Worm (Caenorhabditis elegans): ENCODE data around the gene C25E10.10.

C25E10.10 gene

DNA sequence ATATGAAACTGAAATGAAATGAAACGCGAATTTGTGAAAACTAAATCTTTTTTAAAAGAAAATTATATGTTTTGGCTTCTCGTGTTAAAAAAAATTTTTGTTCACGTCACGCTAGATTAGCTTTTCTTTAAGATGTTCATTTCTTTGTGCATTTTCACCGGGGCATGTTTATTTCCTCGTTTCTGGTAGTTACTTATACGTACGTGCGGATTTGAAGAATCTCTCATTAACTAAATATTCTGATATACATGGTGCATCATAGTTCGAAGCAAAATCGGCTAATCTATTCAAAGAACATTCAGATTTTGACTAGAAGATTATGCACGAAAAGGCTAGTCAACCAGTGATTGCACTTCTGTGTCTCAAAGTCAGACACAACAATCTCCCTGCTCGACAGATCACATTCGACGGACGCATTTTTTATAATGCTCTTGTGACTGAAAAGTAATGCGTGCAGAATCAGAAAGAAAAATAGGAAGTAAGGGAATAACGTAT lies 8.6 kb downstream of the C25E10.10 start, which contains the start of gene C25E10.17:
Gene C25E10.17 (minus strand): TSS at position 51 of the 495 bp plus-strand sequence.
- no peak for TF ChIP-seq nfya-1 (tag; optimal IDR thresholded peaks at IDR 0.05; ENCODE audit: insufficient read depth)
- no peak for TF ChIP-seq ama-1 (optimal IDR thresholded peaks at IDR 0.05)
- peak; percentile 23 for TF ChIP-seq nhr-11 (tag; optimal IDR thresholded peaks at IDR 0.05)
- TF ChIP-seq egl-27 (tag; optimal IDR thresholded peaks at IDR 0.05): no peak
- no peak for TF ChIP-seq lin-15B (tag; optimal IDR thresholded peaks at IDR 0.05)

DNA sequence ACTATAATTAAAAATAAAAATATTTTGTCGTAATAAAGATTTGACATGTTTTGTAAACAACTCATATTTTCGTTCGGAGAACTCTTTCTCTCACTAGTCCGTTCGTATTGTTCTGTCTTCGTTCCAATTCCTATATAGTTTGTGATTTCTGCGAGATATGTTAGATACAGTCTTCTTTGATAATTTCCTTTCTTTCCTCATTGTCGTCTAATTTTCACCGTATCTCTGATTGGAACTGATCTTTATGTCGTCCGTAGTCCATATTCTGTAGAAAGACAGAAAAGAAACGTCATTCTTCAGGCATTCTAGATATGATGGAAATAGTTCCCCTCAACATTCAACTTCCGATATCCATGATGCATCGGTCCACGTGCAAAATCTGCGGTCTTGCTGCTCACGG lies 11.3 kb downstream of the C25E10.10 start, which contains the start of gene nhr-30:
Gene nhr-30 (plus strand): TSS at position 301 of the 400 bp plus-strand sequence.
- TF ChIP-seq daf-12 (tag; optimal IDR thresholded peaks at IDR 0.05) (no peak), mdl-1 (tag; optimal IDR thresholded peaks at IDR 0.05) (no peak), egl-5 (tag; optimal IDR thresholded peaks at IDR 0.05) (no peak), ceh-16 (tag; optimal IDR thresholded peaks at IDR 0.05) (no peak), nhr-77 (tag; optimal IDR thresholded peaks at IDR 0.05) (no peak), jun-1 (tag; optimal IDR thresholded peaks at IDR 0.05) (no peak), nhr-28 (tag; optimal IDR thresholded peaks at IDR 0.05) (no peak), tbx-2 (tag; optimal IDR thresholded peaks at IDR 0.05) (no peak), ceh-28 (tag; optimal IDR thresholded peaks at IDR 0.05) (no peak), pqm-1 (tag; optimal IDR thresholded peaks at IDR 0.05) (no peak), nhr-237 (tag; optimal IDR thresholded peaks at IDR 0.05) (no peak), skn-1 (tag; optimal IDR thresholded peaks at IDR 0.05) (no peak), nhr-12 (tag; optimal IDR thresholded peaks at IDR 0.05) (no peak), nhr-43 (tag; optimal IDR thresholded peaks at IDR 0.05; ENCODE audit: poor library complexity, severe bottlenecking) (no peak), ama-1 (optimal IDR thresholded peaks at IDR 0.05) (no peak), elt-3 (tag; optimal IDR thresholded peaks at IDR 0.05) (no peak), nhr-23 (tag; optimal IDR thresholded peaks at IDR 0.05) (no peak)

DNA sequence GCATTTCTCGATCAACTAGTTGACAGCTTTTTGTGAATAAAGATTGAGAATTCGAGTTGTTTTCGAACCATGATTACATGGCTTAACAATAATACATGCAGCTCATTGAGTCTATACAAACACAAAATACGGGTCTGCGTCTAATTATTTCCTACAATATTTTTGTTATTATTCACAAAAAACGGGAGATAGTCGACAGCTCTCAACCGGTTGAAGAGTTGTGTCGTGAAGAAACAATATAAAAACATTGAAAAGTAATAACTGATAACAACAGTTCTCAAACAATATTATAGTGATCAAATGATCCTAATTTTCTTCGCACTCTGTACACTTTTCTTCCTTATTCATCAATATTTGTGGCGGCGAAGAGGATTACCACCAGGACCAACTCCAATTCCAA lies 15.1 kb downstream of the C25E10.10 start, which contains the start of gene cyp-33B1:
Gene cyp-33B1 (plus strand): TSS at position 301 of the 400 bp plus-strand sequence.
- no peak for TF ChIP-seq nhr-12 (tag; optimal IDR thresholded peaks at IDR 0.05)
- no peak for TF ChIP-seq lin-15B (tag; optimal IDR thresholded peaks at IDR 0.05)
- no peak for TF ChIP-seq pqm-1 (tag; optimal IDR thresholded peaks at IDR 0.05)
- no peak for TF ChIP-seq nhr-43 (tag; optimal IDR thresholded peaks at IDR 0.05; ENCODE audit: poor library complexity, severe bottlenecking)
- no peak for TF ChIP-seq ama-1 (optimal IDR thresholded peaks at IDR 0.05)
- no peak for TF ChIP-seq tbx-2 (tag; optimal IDR thresholded peaks at IDR 0.05)
- no peak for TF ChIP-seq ceh-9 (tag; optimal IDR thresholded peaks at IDR 0.05)
- TF ChIP-seq zag-1 (tag; optimal IDR thresholded peaks at IDR 0.05): no peak
- no peak for TF ChIP-seq unc-39 (tag; optimal IDR thresholded peaks at IDR 0.05)
- TF ChIP-seq nhr-25 (tag; optimal IDR thresholded peaks at IDR 0.05): no peak
- TF ChIP-seq hmg-11 (tag; optimal IDR thresholded peaks at IDR 0.05): no peak
- TF ChIP-seq nhr-237 (tag; optimal IDR thresholded peaks at IDR 0.05): no peak
- TF ChIP-seq nhr-76 (tag; optimal IDR thresholded peaks at IDR 0.05): no peak
- no peak for TF ChIP-seq ceh-28 (tag; optimal IDR thresholded peaks at IDR 0.05)
- TF ChIP-seq nhr-28 (tag; optimal IDR thresholded peaks at IDR 0.05): no peak
- TF ChIP-seq fkh-2 (tag; optimal IDR thresholded peaks at IDR 0.05): no peak
- no peak for TF ChIP-seq R02D3.7 (tag; optimal IDR thresholded peaks at IDR 0.05)
- no peak for TF ChIP-seq lsy-12 (tag; optimal IDR thresholded peaks at IDR 0.05)

DNA sequence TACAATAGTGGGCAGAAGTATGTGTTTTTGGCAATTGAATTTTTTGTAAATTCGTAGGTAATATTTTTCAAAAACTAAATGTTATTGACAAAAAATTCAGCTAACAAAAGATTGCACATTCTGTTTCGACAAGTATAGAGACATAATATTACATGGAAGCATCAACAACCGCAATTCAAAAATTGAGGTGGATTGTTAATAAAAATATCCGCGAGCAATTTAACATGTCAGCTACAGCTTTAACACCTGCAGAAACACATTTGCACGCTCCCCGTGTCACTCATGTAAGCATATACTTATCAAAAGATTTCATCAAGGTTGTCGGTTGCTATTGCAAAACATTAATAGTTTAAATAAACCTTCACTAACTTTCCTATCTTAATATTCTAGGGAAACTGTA lies 20.5 kb downstream of the C25E10.10 start, which contains the start of gene srsx-34:
Gene srsx-34 (plus strand): TSS at position 301 of the 400 bp plus-strand sequence.
- no peak for TF ChIP-seq nhr-11 (tag; optimal IDR thresholded peaks at IDR 0.05)
- TF ChIP-seq aly-2 (tag; optimal IDR thresholded peaks at IDR 0.05): no peak
- no peak for TF ChIP-seq ceh-16 (tag; optimal IDR thresholded peaks at IDR 0.05)
- no peak for TF ChIP-seq nfya-1 (tag; optimal IDR thresholded peaks at IDR 0.05; ENCODE audit: insufficient read depth)
- TF ChIP-seq egl-5 (tag; optimal IDR thresholded peaks at IDR 0.05): no peak
- no peak for TF ChIP-seq jun-1 (tag; optimal IDR thresholded peaks at IDR 0.05)
- no peak for TF ChIP-seq nhr-28 (tag; optimal IDR thresholded peaks at IDR 0.05)
- TF ChIP-seq hmg-11 (tag; optimal IDR thresholded peaks at IDR 0.05): no peak
- TF ChIP-seq lsy-12 (tag; optimal IDR thresholded peaks at IDR 0.05): no peak
- TF ChIP-seq nhr-25 (tag; optimal IDR thresholded peaks at IDR 0.05): no peak
- TF ChIP-seq ceh-28 (tag; optimal IDR thresholded peaks at IDR 0.05): no peak
- no peak for TF ChIP-seq nhr-12 (tag; optimal IDR thresholded peaks at IDR 0.05)
- no peak for TF ChIP-seq lin-39 (tag; optimal IDR thresholded peaks at IDR 0.05)
- no peak for TF ChIP-seq nhr-237 (tag; optimal IDR thresholded peaks at IDR 0.05)
- no peak for TF ChIP-seq ama-1 (optimal IDR thresholded peaks at IDR 0.05)
- no peak for TF ChIP-seq nhr-77 (tag; optimal IDR thresholded peaks at IDR 0.05)
- TF ChIP-seq eor-1 (tag; optimal IDR thresholded peaks at IDR 0.05): no peak
